Worm (Caenorhabditis elegans): ENCODE results near the gene ugt-44.
A peak's percentile ranks its signal among the peaks of the same experiment; 100 is the strongest.

Gene ugt-44

DNA sequence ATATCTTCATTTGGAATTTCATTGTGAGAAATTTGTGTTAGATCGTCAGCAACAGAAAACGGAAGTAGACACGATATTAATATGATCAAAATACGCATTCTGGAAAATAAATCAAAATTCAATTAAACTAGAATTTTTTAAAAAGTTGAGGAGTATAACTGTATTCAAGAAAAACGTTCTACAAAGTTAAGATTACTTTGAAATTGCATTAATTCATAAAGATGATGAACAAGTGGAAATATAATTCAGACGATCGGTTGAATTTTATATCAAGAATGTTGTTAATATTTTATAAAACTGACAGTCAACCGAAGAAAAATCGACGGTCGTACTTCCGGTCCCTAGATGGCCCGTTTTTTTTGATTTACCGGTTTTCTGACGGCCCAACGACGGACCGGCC lies 16.5 kb upstream of the ugt-44 start, which contains the start of gene F01D4.8:
TSS of gene F01D4.8 (minus strand) at position 101 of the 400 bp plus-strand sequence.
- TF ChIP-seq egl-43 (GFP tag; IDR thresholded peaks at IDR 0.05) (no peak), nhr-28 (tag; optimal IDR thresholded peaks at IDR 0.05) (no peak), zip-2 (tag; optimal IDR thresholded peaks at IDR 0.05) (no peak), lin-39 (tag; optimal IDR thresholded peaks at IDR 0.05) (no peak), aha-1 (tag) (no peak), Y5F2A.4 (GFP tag; optimal IDR thresholded peaks at IDR 0.05) (no peak)

DNA sequence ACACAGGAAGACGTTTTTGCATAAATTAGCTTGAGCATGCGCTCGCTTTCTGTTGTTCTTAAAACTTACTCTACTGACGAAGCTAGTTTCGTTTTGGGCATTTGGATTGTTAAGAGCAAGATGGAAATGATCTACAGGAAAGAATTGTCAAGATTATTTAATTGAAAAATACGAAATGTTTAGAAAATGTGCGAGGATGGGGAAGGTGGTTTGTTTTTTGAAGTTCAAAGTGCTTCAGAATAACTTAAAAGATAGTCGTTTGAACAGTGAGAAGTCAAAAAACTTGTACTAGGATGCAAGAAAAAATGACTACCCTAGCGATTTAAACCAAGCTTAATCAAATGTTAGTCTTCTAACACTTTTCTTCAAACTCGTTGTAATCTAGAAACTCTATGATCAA lies 12.4 kb upstream of the ugt-44 start, which contains the start of gene srb-17:
TSS of gene srb-17 (minus strand) at position 101 of the 400 bp plus-strand sequence.
- no peak for TF ChIP-seq dve-1 (tag; optimal IDR thresholded peaks at IDR 0.05; ENCODE audit: insufficient read depth)
- no peak for TF ChIP-seq nhr-6 (tag; optimal IDR thresholded peaks at IDR 0.05)

DNA sequence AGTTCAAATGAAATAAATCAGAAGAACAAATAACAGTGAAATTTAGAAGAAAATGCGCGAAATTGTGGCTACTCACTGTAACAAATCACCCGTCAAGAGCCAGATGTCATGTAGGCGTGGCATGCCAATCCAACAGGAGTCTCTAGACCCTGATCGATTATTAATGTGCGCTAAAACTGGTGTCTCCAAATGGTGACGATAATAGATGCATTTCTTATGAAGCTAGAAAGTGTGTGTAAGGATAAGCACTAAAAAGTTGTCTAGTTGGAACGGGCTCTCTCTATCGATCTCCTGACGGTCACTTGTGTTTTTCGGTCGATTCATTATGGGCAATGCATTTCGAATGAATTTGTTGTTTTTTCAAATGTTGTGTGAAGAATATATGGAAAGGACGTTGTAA lies 7.8 kb upstream of the ugt-44 start, which contains the start of gene mec-3:
TSS of gene mec-3 (minus strand) at position 101 of the 400 bp plus-strand sequence.
- TF ChIP-seq fkh-10 (GFP tag; optimal IDR thresholded peaks at IDR 0.05) (no peak), attf-4 (tag; optimal IDR thresholded peaks at IDR 0.05) (no peak), nhr-10 (tag; optimal IDR thresholded peaks at IDR 0.05) (no peak), ZK337.2 (GFP tag; IDR thresholded peaks at IDR 0.05) (no peak), unc-39 (tag; optimal IDR thresholded peaks at IDR 0.05) (no peak), nhr-111 (GFP tag; optimal IDR thresholded peaks at IDR 0.05) (no peak)

DNA sequence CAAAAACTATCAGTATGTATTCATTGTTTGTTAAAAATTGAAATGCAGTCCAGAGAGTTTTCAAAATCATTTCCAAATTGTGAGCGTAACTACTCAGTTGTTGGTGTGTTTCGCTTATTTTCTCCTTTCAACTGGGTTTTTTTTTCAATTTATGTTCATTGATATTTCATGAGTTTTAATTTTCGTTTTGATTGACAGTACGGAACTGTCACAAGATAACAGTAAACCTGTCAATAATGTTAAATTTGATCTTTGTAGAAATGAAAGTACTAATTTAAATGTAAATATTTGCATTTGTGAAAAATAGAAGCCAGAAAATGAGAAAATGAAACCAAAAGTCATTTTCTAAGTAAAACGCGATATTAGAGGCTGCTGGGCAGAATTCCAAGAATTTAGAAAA lies 6.9 kb upstream of the ugt-44 start:
- TF ChIP-seq tra-1 (GFP tag; IDR thresholded peaks at IDR 0.05) = no peak
- TF ChIP-seq nhr-28 (tag; optimal IDR thresholded peaks at IDR 0.05) = peak; percentile 3
- TF ChIP-seq Y105C5A.15 (GFP tag; IDR thresholded peaks at IDR 0.05) = no peak
- no peak for TF ChIP-seq hif-1 (tag; optimal IDR thresholded peaks at IDR 0.05)
- no peak for TF ChIP-seq daf-16 (GFP tag; optimal IDR thresholded peaks at IDR 0.05)
- TF ChIP-seq daf-16 (tag; optimal IDR thresholded peaks at IDR 0.05) = peak; percentile 69
- no peak for TF ChIP-seq hlh-11 (tag; optimal IDR thresholded peaks at IDR 0.05)
- no peak for TF ChIP-seq dmd-8 (GFP tag; IDR thresholded peaks at IDR 0.05)
- TF ChIP-seq dpl-1 (GFP tag; optimal IDR thresholded peaks at IDR 0.05) = no peak
- TF ChIP-seq aha-1 (tag) = peak; percentile 44
- peak; percentile 82 for TF ChIP-seq dmd-6 (GFP tag; IDR thresholded peaks at IDR 0.05)

DNA sequence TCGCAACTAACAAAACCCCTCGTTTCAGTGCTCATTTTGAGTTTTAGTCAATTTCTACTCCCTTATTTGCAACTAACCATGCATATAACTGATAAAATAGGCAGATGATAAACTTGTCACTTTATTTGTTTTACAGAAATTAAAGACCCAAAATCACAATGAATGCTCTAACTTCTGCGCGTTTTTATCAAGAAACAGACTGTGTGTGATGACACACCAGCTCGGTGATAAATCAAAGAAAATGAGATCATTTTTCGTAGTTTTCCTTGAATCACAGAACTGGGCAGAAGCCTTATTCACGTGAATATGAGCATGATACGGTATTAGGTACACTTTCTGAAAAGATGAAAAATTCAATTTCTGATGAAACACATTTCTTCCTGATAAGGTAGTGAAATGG lies 6.4 kb upstream of the ugt-44 start:
- no peak for TF ChIP-seq fkh-10 (GFP tag; optimal IDR thresholded peaks at IDR 0.05)
- TF ChIP-seq R02D3.7 (tag; optimal IDR thresholded peaks at IDR 0.05) = no peak
- TF ChIP-seq nhr-6 (tag; optimal IDR thresholded peaks at IDR 0.05) = no peak
- TF ChIP-seq duxl-1 (tag; optimal IDR thresholded peaks at IDR 0.05; ENCODE audit: poor library complexity) = no peak
- TF ChIP-seq nhr-111 (GFP tag; optimal IDR thresholded peaks at IDR 0.05) = no peak
- no peak for TF ChIP-seq dmd-9 (GFP tag; IDR thresholded peaks at IDR 0.05)
- TF ChIP-seq F44E2.7 (GFP tag; IDR thresholded peaks at IDR 0.05) = no peak
- TF ChIP-seq lir-3 (tag; optimal IDR thresholded peaks at IDR 0.05) = no peak
- no peak for TF ChIP-seq nhr-237 (tag; optimal IDR thresholded peaks at IDR 0.05)
- TF ChIP-seq daf-12 (tag; optimal IDR thresholded peaks at IDR 0.05) = no peak
- no peak for TF ChIP-seq ceh-28 (tag; optimal IDR thresholded peaks at IDR 0.05)
- TF ChIP-seq mdt-29 (GFP tag; IDR thresholded peaks at IDR 0.05) = no peak
- TF ChIP-seq daf-16 (GFP tag; optimal IDR thresholded peaks at IDR 0.05) = peak in 1 of 2 experiments; percentile 71
- TF ChIP-seq daf-16 (tag; optimal IDR thresholded peaks at IDR 0.05) = peak; percentile 82
- TF ChIP-seq zfp-3 (GFP tag; conservative IDR thresholded peaks at IDR 0.05) = no peak
- TF ChIP-seq pqm-1 (tag; optimal IDR thresholded peaks at IDR 0.05) = peak; percentile 84
- TF ChIP-seq ceh-20 (GFP tag; IDR thresholded peaks at IDR 0.05) = peak; percentile 76
- 0 out of 2 replicates have a peak, but pooled peaks have one; percentile 29 for TF ChIP-seq nhr-42 (GFP tag; IDR thresholded peaks at IDR 0.05)
- no peak for TF ChIP-seq ztf-7 (tag; optimal IDR thresholded peaks at IDR 0.05)
- peak; percentile 89 for TF ChIP-seq mxl-2 (GFP tag; conservative IDR thresholded peaks at IDR 0.05)
- TF ChIP-seq lin-13 (GFP tag; optimal IDR thresholded peaks at IDR 0.05) = no peak
- TF ChIP-seq dve-1 (tag; optimal IDR thresholded peaks at IDR 0.05; ENCODE audit: insufficient read depth) = peak; percentile 83
- TF ChIP-seq lin-1 (GFP tag; IDR thresholded peaks at IDR 0.05) = peak; percentile 84
- no peak for TF ChIP-seq zip-2 (tag; optimal IDR thresholded peaks at IDR 0.05)
- TF ChIP-seq php-3 (GFP tag; IDR thresholded peaks at IDR 0.05) = peak; percentile 96
- TF ChIP-seq nhr-77 (tag; optimal IDR thresholded peaks at IDR 0.05) = no peak
- TF ChIP-seq nhr-48 (tag; optimal IDR thresholded peaks at IDR 0.05) = peak; percentile 80
- no peak for TF ChIP-seq ceh-44 (GFP tag; IDR thresholded peaks at IDR 0.05)
- no peak for TF ChIP-seq ZK546.5 (tag; optimal IDR thresholded peaks at IDR 0.05)
- peak; percentile 91 for TF ChIP-seq hlh-11 (tag; optimal IDR thresholded peaks at IDR 0.05)

All from whole organism, L4 larva.